Fruit fly (Drosophila melanogaster): ENCODE measurements around the gene e.

- TF ChIP-seq gl (tag; optimal IDR thresholded peaks at IDR 0.05), result no peak
- no peak for TF ChIP-seq CG32121 (GFP tag; IDR thresholded peaks at IDR 0.05)
- TF ChIP-seq EcR (GFP tag; optimal IDR thresholded peaks at IDR 0.05), result no peak
- TF ChIP-seq CG17806 (tag; optimal IDR thresholded peaks at IDR 0.05), result peak; percentile 30
- no peak for TF ChIP-seq CG12605 (GFP tag; IDR thresholded peaks at IDR 0.05)
- peak; percentile 5 for TF ChIP-seq Pif1B (GFP tag; optimal IDR thresholded peaks at IDR 0.05)
- TF ChIP-seq CG9948 (tag; optimal IDR thresholded peaks at IDR 0.05), result peak; percentile 31
These were observed 44.7 kb downstream of the e start for dm6 chr3R:21192267-21192666.

All from whole organism, pupa.